Fruit fly (Drosophila melanogaster) whole organism, embryonic: Measurements from ENCODE around the gene CCHa1.

ENCODE experiments used
- Asciz ChIP-seq: fragments of 200-800 bp; sonication (Bioruptor generic); optimal IDR thresholded peaks from 2 replicates; lab custom pipeline; 2017; ENCODE audit warnings: missing biosample characterization, mild to moderate bottlenecking, missing genetic modification characterization, missing genetic modification reagents
- Blimp-1 ChIP-seq: fragments of 200-800 bp; sonication (Bioruptor generic); optimal IDR thresholded peaks from 3 replicates; lab custom pipeline; 2018; ENCODE audit warnings: missing biosample characterization, missing genetic modification characterization, mild to moderate bottlenecking, moderate library complexity, missing genetic modification reagents
- BtbVII ChIP-seq: fragments of 200-800 bp; sonication (Bioruptor generic); optimal IDR thresholded peaks from 3 replicates; lab custom pipeline; 2017; ENCODE audit warnings: missing biosample characterization, mild to moderate bottlenecking, missing genetic modification characterization
- CG1024 ChIP-seq: fragments of 200-800 bp; sonication (Bioruptor generic); IDR thresholded peaks from 2 replicates; pipeline ENCODE4 v1.3.6; 2022; ENCODE audit warnings: missing biosample characterization, missing genetic modification characterization
- CG10274 ChIP-seq: fragments of 200-800 bp; sonication (Bioruptor generic); optimal IDR thresholded peaks from 3 replicates; lab custom pipeline; 2017; ENCODE audit warnings: missing biosample characterization, mild to moderate bottlenecking, missing genetic modification characterization
- CG10543 ChIP-seq: fragments of 200-800 bp; sonication (Bioruptor generic); optimal IDR thresholded peaks from 3 replicates; lab custom pipeline; 2017; ENCODE audit warnings: missing biosample characterization, mild to moderate bottlenecking, missing genetic modification characterization, moderate library complexity
- CG11247 ChIP-seq: fragments of 200-800 bp; sonication (Bioruptor generic); IDR thresholded peaks from 2 replicates; pipeline ENCODE4 v1.3.6; 2022; ENCODE audit warnings: missing biosample characterization, missing genetic modification characterization
- CG12769 ChIP-seq: fragments of 200-800 bp; sonication (Bioruptor generic); optimal IDR thresholded peaks from 2 replicates; lab custom pipeline; 2019; ENCODE audit warnings: missing biosample characterization, mild to moderate bottlenecking, missing genetic modification characterization, moderate library complexity
- CG17568 ChIP-seq: fragments of 200-800 bp; sonication (Bioruptor generic); optimal IDR thresholded peaks from 2 replicates; lab custom pipeline; 2018; ENCODE audit warnings: missing biosample characterization, mild to moderate bottlenecking, missing genetic modification characterization, moderate library complexity
- CG18599 ChIP-seq: fragments of 200-800 bp; sonication (Bioruptor generic); optimal IDR thresholded peaks from 3 replicates; lab custom pipeline; 2017; ENCODE audit warnings: missing biosample characterization, missing genetic modification characterization, mild to moderate bottlenecking, moderate library complexity, missing genetic modification reagents
- CG18764 ChIP-seq: fragments of 200-800 bp; sonication (Bioruptor generic); optimal IDR thresholded peaks from 3 replicates; lab custom pipeline; 2016; ENCODE audit warnings: missing biosample characterization, missing genetic modification characterization
- CG2120 ChIP-seq: fragments of 200-800 bp; sonication (Bioruptor generic); optimal IDR thresholded peaks from 3 replicates; lab custom pipeline; 2016; ENCODE audit warnings: missing biosample characterization, missing genetic modification characterization
- CG2199 ChIP-seq: fragments of 200-800 bp; sonication (Bioruptor generic); IDR thresholded peaks from 3 replicates; pipeline ENCODE4 v1.3.6; 2022; ENCODE audit warnings: missing biosample characterization, missing genetic modification characterization
- CG2678 ChIP-seq: fragments of 200-800 bp; sonication (Bioruptor generic); optimal IDR thresholded peaks from 3 replicates; lab custom pipeline; 2019; ENCODE audit warnings: missing biosample characterization, mild to moderate bottlenecking, missing genetic modification characterization, moderate library complexity
- CG3163 ChIP-seq: fragments of 200-800 bp; sonication (Bioruptor generic); optimal IDR thresholded peaks from 3 replicates; lab custom pipeline; 2016; ENCODE audit warnings: missing biosample characterization, missing genetic modification characterization
- CG33557 ChIP-seq: fragments of 200-800 bp; sonication (Bioruptor generic); optimal IDR thresholded peaks from 2 replicates; lab custom pipeline; 2019; ENCODE audit warnings: missing biosample characterization, mild to moderate bottlenecking, missing genetic modification characterization, moderate library complexity
- CG34376 ChIP-seq: fragments of 200-800 bp; sonication (Bioruptor generic); optimal IDR thresholded peaks from 2 replicates; lab custom pipeline; 2018; ENCODE audit warnings: missing biosample characterization, mild to moderate bottlenecking, missing genetic modification characterization
- CG4707 ChIP-seq: fragments of 200-800 bp; sonication (Bioruptor generic); optimal IDR thresholded peaks from 2 replicates; lab custom pipeline; 2018; ENCODE audit warnings: missing biosample characterization, mild to moderate bottlenecking, missing genetic modification characterization, moderate library complexity
- CG7987 ChIP-seq: fragments of 200-800 bp; sonication (Bioruptor generic); optimal IDR thresholded peaks from 2 replicates; lab custom pipeline; 2018; ENCODE audit warnings: missing biosample characterization, mild to moderate bottlenecking, missing genetic modification characterization, moderate library complexity
- CG9817 ChIP-seq: fragments of 200-800 bp; sonication (Bioruptor generic); optimal IDR thresholded peaks from 2 replicates; lab custom pipeline; 2018; ENCODE audit warnings: missing biosample characterization, mild to moderate bottlenecking, missing genetic modification characterization, moderate library complexity
- CTCF ChIP-seq: fragments of 200-800 bp; sonication (Bioruptor generic); optimal IDR thresholded peaks from 2 replicates; lab custom pipeline; 2017; ENCODE audit warnings: missing biosample characterization, mild to moderate bottlenecking, missing genetic modification characterization, moderate library complexity
- E2f1 ChIP-seq: fragments of 200-800 bp; sonication (Bioruptor generic); IDR thresholded peaks from 2 replicates; pipeline ENCODE4 v1.3.6; 2022; ENCODE audit warnings: missing biosample characterization, missing genetic modification characterization
- ERR ChIP-seq: fragments of 200-800 bp; sonication (Bioruptor generic); optimal IDR thresholded peaks from 2 replicates; lab custom pipeline; 2016; ENCODE audit warnings: missing biosample characterization, missing genetic modification characterization
- GATAe ChIP-seq: fragments of 200-800 bp; sonication (Bioruptor generic); conservative IDR thresholded peaks from 2 replicates; pipeline ENCODE4 v1.3.6; 2022; ENCODE audit warnings: missing biosample characterization, missing genetic modification characterization
- Gsc ChIP-seq: fragments of 200-800 bp; sonication (Bioruptor generic); IDR thresholded peaks from 2 replicates; pipeline ENCODE4 v1.3.6; 2022; ENCODE audit warnings: missing biosample characterization, missing genetic modification characterization
- Hey ChIP-seq: fragments of 200-800 bp; sonication (Bioruptor generic); optimal IDR thresholded peaks from 3 replicates; lab custom pipeline; 2018; ENCODE audit warnings: missing biosample characterization, mild to moderate bottlenecking, missing genetic modification characterization
- Hmr ChIP-seq: fragments of 200-800 bp; sonication (Bioruptor generic); optimal IDR thresholded peaks from 3 replicates; lab custom pipeline; 2017; ENCODE audit warnings: mild to moderate bottlenecking, missing biosample characterization, missing genetic modification reagents, missing genetic modification characterization
- Hr78 ChIP-seq, 2 experiments: fragments of 200-800 bp in 1 of 2; fragments of >200 bp in 1 of 2; sonication (Bioruptor generic) in 1 of 2; optimal IDR thresholded peaks; 2 replicates each; lab custom pipeline; 2017 to 2019; ENCODE audit warnings: missing biosample characterization in 2 of 2, missing genetic modification characterization in 2 of 2, mild to moderate bottlenecking in 1 of 2, moderate library complexity in 1 of 2
- Med ChIP-seq: fragments of 200-800 bp; sonication (Bioruptor generic); peaks from one replicate; lab custom pipeline; 2016; ENCODE audit warnings: missing biosample characterization, missing genetic modification characterization, mild to moderate bottlenecking, inconsistent platforms, moderate library complexity
- Trl ChIP-seq, 3 experiments: fragments of >200 bp in 2 of 3; fragments of 200-800 bp in 1 of 3; sonication (Bioruptor generic) in 1 of 3; optimal IDR thresholded peaks; 2 replicates in 1 of 3; 3 replicates in 2 of 3; lab custom pipeline; 2016 to 2017; ENCODE audit warnings: missing biosample characterization in 1 of 3, missing genetic modification characterization in 1 of 3
- Vsx1 ChIP-seq: fragments of 200-800 bp; sonication (Bioruptor generic); optimal IDR thresholded peaks from 2 replicates; lab custom pipeline; 2017; ENCODE audit warnings: missing biosample characterization, mild to moderate bottlenecking, missing genetic modification characterization, missing genetic modification reagents
- chinmo ChIP-seq: fragments of 200-800 bp; sonication (Bioruptor generic); IDR thresholded peaks from 4 replicates; pipeline ENCODE4 v1.3.6; 2022; ENCODE audit warnings: missing biosample characterization, missing genetic modification characterization; ENCODE audit not compliant: partially characterized antibody
- ci ChIP-seq: fragments of 200-800 bp; sonication (Bioruptor generic); IDR thresholded peaks from 3 replicates; pipeline ENCODE4 v1.3.6; 2022; ENCODE audit warnings: missing biosample characterization, missing genetic modification characterization
- croc ChIP-seq: fragments of 200-800 bp; sonication (Bioruptor generic); conservative IDR thresholded peaks from 3 replicates; pipeline ENCODE4 v1.3.6; 2022; ENCODE audit warnings: missing biosample characterization, missing genetic modification characterization
- cwo ChIP-seq: fragments of 200-800 bp; sonication (Bioruptor generic); optimal IDR thresholded peaks from 3 replicates; lab custom pipeline; 2017; ENCODE audit warnings: missing biosample characterization, missing genetic modification characterization, mild to moderate bottlenecking, moderate library complexity, missing genetic modification reagents
- eve ChIP-seq, 2 experiments: fragments of >200 bp; optimal IDR thresholded peaks; 2 replicates each; lab custom pipeline; 2017; ENCODE audit warnings: missing biosample characterization in 2 of 2, missing genetic modification characterization in 2 of 2
- exex ChIP-seq: fragments of 200-800 bp; sonication (Bioruptor generic); optimal IDR thresholded peaks from 4 replicates; lab custom pipeline; 2018; ENCODE audit warnings: missing biosample characterization, mild to moderate bottlenecking, missing genetic modification characterization, moderate library complexity
- fru ChIP-seq: fragments of >200 bp; optimal IDR thresholded peaks from 2 replicates; lab custom pipeline; 2017
- grn ChIP-seq: fragments of 200-800 bp; sonication (Bioruptor generic); optimal IDR thresholded peaks from 3 replicates; lab custom pipeline; 2017; ENCODE audit warnings: missing biosample characterization, missing genetic modification characterization
- kay ChIP-seq: fragments of 200-800 bp; sonication (Bioruptor generic); optimal IDR thresholded peaks from 2 replicates; lab custom pipeline; 2016; ENCODE audit warnings: missing biosample characterization, missing genetic modification characterization
- ken ChIP-seq: fragments of 200-800 bp; sonication (Bioruptor generic); IDR thresholded peaks from 3 replicates; pipeline ENCODE4 v1.3.6; 2022; ENCODE audit warnings: missing biosample characterization, missing genetic modification characterization
- mirr ChIP-seq: fragments of 200-800 bp; sonication (Bioruptor generic); optimal IDR thresholded peaks from 3 replicates; lab custom pipeline; 2018; ENCODE audit warnings: missing biosample characterization, mild to moderate bottlenecking, missing genetic modification characterization
- sens ChIP-seq: fragments of 200-800 bp; sonication (Bioruptor generic); peaks from one replicate; lab custom pipeline; 2016; ENCODE audit warnings: missing biosample characterization, missing genetic modification characterization
- sug ChIP-seq: fragments of 200-800 bp; optimal IDR thresholded peaks from 2 replicates; lab custom pipeline; 2019; ENCODE audit warnings: missing biosample characterization, mild to moderate bottlenecking, missing genetic modification characterization, moderate library complexity
- zen ChIP-seq: fragments of 200-800 bp; sonication (Bioruptor generic); optimal IDR thresholded peaks from 3 replicates; lab custom pipeline; 2018; ENCODE audit warnings: missing biosample characterization, mild to moderate bottlenecking, missing genetic modification characterization, moderate library complexity

Gene CCHa1

DNA sequence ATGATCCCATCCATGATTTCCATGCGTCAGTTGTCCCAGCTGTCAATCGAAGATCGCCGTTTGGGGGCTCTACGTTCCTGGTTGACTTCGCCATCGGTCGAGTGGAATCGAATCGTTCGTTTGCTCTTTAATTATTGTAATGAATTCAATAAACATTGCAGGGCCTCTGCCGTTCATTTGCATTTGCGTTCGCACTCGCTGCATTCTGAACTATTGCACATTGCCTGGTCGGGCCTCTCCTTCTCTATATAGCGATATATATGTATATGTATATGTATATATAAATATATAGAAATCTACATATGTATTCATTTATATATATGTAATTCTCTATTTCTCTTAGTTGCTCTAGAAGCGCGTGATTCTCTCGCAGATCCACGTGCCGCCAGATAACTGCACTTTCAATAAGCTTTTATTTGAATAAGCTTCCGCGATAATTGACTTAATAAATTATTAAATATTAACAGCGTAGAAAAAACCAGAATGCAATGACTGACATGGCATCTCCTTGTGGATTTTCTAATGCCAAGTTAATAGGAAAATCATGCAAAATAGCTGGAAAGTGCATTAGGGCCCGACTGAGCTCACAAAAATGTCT lies 36.8 kb downstream of the CCHa1 start:
- TF ChIP-seq Med (GFP tag; lab: Kevin White, UChicago) (peak; percentile 32), sens (peak; percentile 25), Asciz (GFP tag; lab: Kevin White, UChicago) (no peak)

DNA sequence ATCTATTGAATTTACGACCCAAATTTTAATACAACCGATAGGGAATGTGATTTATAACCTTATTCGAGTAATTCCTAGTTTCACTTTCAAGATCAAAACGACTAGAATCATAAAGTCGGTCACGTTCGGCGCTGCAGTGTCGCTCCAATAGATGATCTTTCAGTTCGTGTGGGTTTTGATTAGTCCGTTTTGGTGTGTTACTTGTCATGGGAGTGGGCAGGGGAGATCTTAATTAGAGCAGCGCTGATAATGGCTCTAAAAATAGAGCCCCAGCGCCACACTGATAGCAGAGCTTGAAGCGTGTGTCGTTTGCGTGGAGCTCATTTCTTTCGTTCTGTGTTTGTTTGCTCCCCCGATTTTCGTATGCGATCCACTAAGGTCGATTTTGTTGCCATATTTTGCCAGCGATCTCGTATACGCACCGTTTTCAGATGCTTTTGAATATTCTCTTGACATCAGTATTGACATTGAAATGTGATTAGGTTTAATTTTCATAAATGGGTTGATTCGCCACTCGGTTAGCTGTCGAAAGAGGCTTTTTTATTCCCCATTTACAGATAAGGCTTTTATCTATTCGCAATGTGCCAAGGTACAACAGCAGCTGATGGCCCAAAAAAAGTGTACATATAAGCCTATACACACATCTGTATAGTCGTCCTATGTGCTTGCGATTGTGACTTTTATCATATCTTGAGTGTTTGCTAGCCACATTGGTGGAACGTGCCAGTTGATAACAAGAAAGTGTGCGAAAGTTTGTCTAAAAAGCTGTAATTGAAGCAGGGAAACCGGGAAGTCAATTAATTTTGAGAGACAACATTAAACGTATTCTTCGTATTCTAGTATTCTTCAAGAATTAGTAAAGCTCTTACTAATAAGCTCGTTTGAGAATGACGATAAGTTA lies 37.9 kb downstream of the CCHa1 start:
- TF ChIP-seq CG34376 (peak; percentile 76), CG17568 (GFP tag; lab: Kevin White, UChicago) (no peak), BtbVII (peak; percentile 38), Hr78 (GFP tag; optimal IDR thresholded peaks at IDR 0.05; lab: Kevin White, UChicago) (peak in 1 of 2 experiments; percentile 10), CG10543 (GFP tag; lab: Kevin White, UChicago) (peak; percentile 66), mirr (GFP tag; lab: Kevin White, UChicago) (peak; percentile 22), CG2678 (tag; lab: Kevin White, UChicago) (peak; percentile 21), kay (GFP tag; lab: Kevin White, UChicago) (no peak), GATAe (peak; percentile 29), sug (tag; lab: Kevin White, UChicago) (peak; percentile 92), Gsc (GFP tag; lab: Robert Waterston, UW) (no peak), Trl (optimal IDR thresholded peaks at IDR 0.05; lab: Kevin White, UChicago) (no peak), Trl (GFP tag; optimal IDR thresholded peaks at IDR 0.05; lab: Kevin White, UChicago) (no peak), ci (GFP tag; lab: Robert Waterston, UW) (peak; percentile 35; the same call in 1 of the 3 replicates), CG1024 (GFP tag; lab: Robert Waterston, UW) (no peak), CG2199 (0 out of 3 replicates have a peak, but pooled peaks have one; percentile 11), cwo (GFP tag; lab: Kevin White, UChicago) (peak; percentile 58), grn (GFP tag; lab: Kevin White, UChicago) (peak; percentile 70), ERR (GFP tag; lab: Kevin White, UChicago) (peak; percentile 16), CG2120 (GFP tag; lab: Kevin White, UChicago) (peak; percentile 26), CG3163 (GFP tag; lab: Kevin White, UChicago) (peak; percentile 45), CG9817 (no peak), chinmo (GFP tag; lab: Robert Waterston, UW) (0 out of 4 replicates have a peak, but pooled peaks have one; percentile 66), CG12769 (peak; percentile 31), exex (tag; lab: Kevin White, UChicago) (peak; percentile 72), E2f1 (GFP tag; lab: Robert Waterston, UW) (no peak), CG33557 (GFP tag; lab: Kevin White, UChicago) (no peak), CG11247 (GFP tag; lab: Robert Waterston, UW) (no peak), CG18599 (GFP tag; lab: Kevin White, UChicago) (peak; percentile 6), Hey (tag; lab: Kevin White, UChicago) (peak; percentile 4), zen (tag; lab: Kevin White, UChicago) (no peak), Med (GFP tag; lab: Kevin White, UChicago) (peak; percentile 34), CTCF (GFP tag; lab: Kevin White, UChicago) (no peak), eve (GFP tag; optimal IDR thresholded peaks at IDR 0.05; lab: Kevin White, UChicago) (peak in 1 of 2 experiments; percentile 67), Vsx1 (GFP tag; lab: Kevin White, UChicago) (peak; percentile 24), ken (0 out of 3 replicates have a peak, but pooled peaks have one; percentile 25), Hmr (GFP tag; lab: Kevin White, UChicago) (peak; percentile 17), CG4707 (GFP tag; lab: Kevin White, UChicago) (no peak), CG10274 (GFP tag; lab: Kevin White, UChicago) (no peak), sens (no peak), croc (GFP tag; lab: Robert Waterston, UW) (no peak), CG7987 (GFP tag; lab: Kevin White, UChicago) (peak; percentile 27), CG18764 (GFP tag; lab: Kevin White, UChicago) (no peak), Blimp-1 (GFP tag; lab: Kevin White, UChicago) (peak; percentile 60), fru (lab: Kevin White, UChicago) (no peak)
